Fruit fly (Drosophila melanogaster) whole organism, prepupa: ENCODE measurements around the gene CG14515.

Experiments used
- Blimp-1 ChIP-seq: fragments of 200-800 bp; sonication (Bioruptor generic); optimal IDR thresholded peaks from 3 replicates; lab custom pipeline; 2017; ENCODE audit warnings: missing biosample characterization, missing genetic modification characterization, mild to moderate bottlenecking, moderate library complexity, missing genetic modification reagents
- CG10631 ChIP-seq: fragments of 200-800 bp; sonication (Bioruptor generic); optimal IDR thresholded peaks from 2 replicates; lab custom pipeline; 2016; ENCODE audit warnings: missing biosample characterization, missing genetic modification characterization
- CG10669 ChIP-seq: fragments of 200-800 bp; sonication (Bioruptor generic); optimal IDR thresholded peaks from 3 replicates; lab custom pipeline; 2018; ENCODE audit warnings: missing biosample characterization, mild to moderate bottlenecking, missing genetic modification characterization, moderate library complexity
- CG11294 ChIP-seq: fragments of 200-800 bp; sonication (Bioruptor generic); IDR thresholded peaks from 2 replicates; pipeline ENCODE4 v1.3.6; 2022; ENCODE audit warnings: missing biosample characterization, missing genetic modification characterization
- CG15336 ChIP-seq: fragments of 200-800 bp; sonication (Bioruptor generic); IDR thresholded peaks from 2 replicates; pipeline ENCODE4 v1.3.6; 2022; ENCODE audit warnings: missing biosample characterization, missing genetic modification characterization
- CG1621 ChIP-seq: fragments of 200-800 bp; sonication (Bioruptor generic); optimal IDR thresholded peaks from 3 replicates; lab custom pipeline; 2018; ENCODE audit warnings: missing biosample characterization, mild to moderate bottlenecking, missing genetic modification characterization
- CG16779 ChIP-seq: fragments of 200-800 bp; sonication (Bioruptor generic); optimal IDR thresholded peaks from 3 replicates; lab custom pipeline; 2017; ENCODE audit warnings: missing biosample characterization, mild to moderate bottlenecking, missing genetic modification characterization
- CG3032 ChIP-seq: fragments of 200-800 bp; optimal IDR thresholded peaks from 2 replicates; lab custom pipeline; 2019; ENCODE audit warnings: missing biosample characterization, mild to moderate bottlenecking, missing genetic modification characterization, moderate library complexity
- CG32006 ChIP-seq: fragments of 200-800 bp; sonication (Bioruptor generic); optimal IDR thresholded peaks from 3 replicates; lab custom pipeline; 2017; ENCODE audit warnings: missing biosample characterization, mild to moderate bottlenecking, missing genetic modification characterization
- CG34406 ChIP-seq: fragments of 200-800 bp; sonication (Bioruptor generic); optimal IDR thresholded peaks from 3 replicates; lab custom pipeline; 2016; ENCODE audit warnings: missing biosample characterization, missing genetic modification characterization
- CG3919 ChIP-seq: fragments of 200-800 bp; sonication (Bioruptor generic); optimal IDR thresholded peaks from 3 replicates; lab custom pipeline; 2016; ENCODE audit warnings: missing biosample characterization, missing genetic modification characterization
- CG4318 ChIP-seq: fragments of 200-800 bp; sonication (Bioruptor generic); optimal IDR thresholded peaks from 3 replicates; lab custom pipeline; 2017; ENCODE audit warnings: missing biosample characterization, mild to moderate bottlenecking, missing genetic modification characterization
- CG6163 ChIP-seq: fragments of 200-800 bp; sonication (Bioruptor generic); IDR thresholded peaks from 3 replicates; pipeline ENCODE4 v1.3.6; 2022; ENCODE audit warnings: missing biosample characterization, missing genetic modification characterization
- CG6276 ChIP-seq: fragments of 200-800 bp; sonication (Bioruptor generic); optimal IDR thresholded peaks from 2 replicates; lab custom pipeline; 2017; ENCODE audit warnings: missing biosample characterization, mild to moderate bottlenecking, missing genetic modification characterization
- CG6792 ChIP-seq: fragments of 200-800 bp; sonication (Bioruptor generic); optimal IDR thresholded peaks from 3 replicates; lab custom pipeline; 2016; ENCODE audit warnings: missing biosample characterization, missing genetic modification characterization
- CG6808 ChIP-seq: fragments of 200-800 bp; sonication (Bioruptor generic); optimal IDR thresholded peaks from 3 replicates; lab custom pipeline; 2017; ENCODE audit warnings: missing biosample characterization, missing genetic modification characterization, mild to moderate bottlenecking, moderate library complexity, missing genetic modification reagents
- CG7368 ChIP-seq: fragments of 200-800 bp; sonication (Bioruptor generic); optimal IDR thresholded peaks from 3 replicates; lab custom pipeline; 2016; ENCODE audit warnings: missing biosample characterization, missing genetic modification characterization
- CG8119 ChIP-seq: fragments of 200-800 bp; sonication (Bioruptor generic); IDR thresholded peaks from 3 replicates; pipeline ENCODE4 v1.3.6; 2022; ENCODE audit warnings: missing biosample characterization, missing genetic modification characterization
- CG8319 ChIP-seq: fragments of 200-800 bp; sonication (Bioruptor generic); optimal IDR thresholded peaks from 3 replicates; lab custom pipeline; 2016; ENCODE audit warnings: missing biosample characterization, missing genetic modification characterization
- CG8632 ChIP-seq: fragments of 200-800 bp; sonication (Bioruptor generic); optimal IDR thresholded peaks from 3 replicates; lab custom pipeline; 2016; ENCODE audit warnings: missing biosample characterization, missing genetic modification characterization
- CG9139 ChIP-seq: fragments of 200-800 bp; sonication (Bioruptor generic); optimal IDR thresholded peaks from 3 replicates; lab custom pipeline; 2017; ENCODE audit warnings: missing biosample characterization, mild to moderate bottlenecking, missing genetic modification characterization
- Eip75B ChIP-seq: fragments of 200-800 bp; sonication (Bioruptor generic); optimal IDR thresholded peaks from 3 replicates; lab custom pipeline; 2016; ENCODE audit warnings: missing biosample characterization, missing genetic modification characterization
- Eip78C ChIP-seq: fragments of 200-800 bp; sonication (Bioruptor generic); peaks from one replicate; lab custom pipeline; 2016; ENCODE audit warnings: missing biosample characterization, missing genetic modification characterization
- Eip93F ChIP-seq: fragments of 200-800 bp; sonication (Bioruptor generic); optimal IDR thresholded peaks from 2 replicates; lab custom pipeline; 2016; ENCODE audit warnings: missing biosample characterization, mild to moderate bottlenecking, missing genetic modification characterization
- Ets96B ChIP-seq: fragments of 200-800 bp; optimal IDR thresholded peaks from 2 replicates; lab custom pipeline; 2019; ENCODE audit warnings: missing biosample characterization, mild to moderate bottlenecking, missing genetic modification characterization, moderate library complexity
- Gug ChIP-seq: fragments of 200-800 bp; sonication (Bioruptor generic); IDR thresholded peaks from 2 replicates; pipeline ENCODE4 v1.3.6; 2022; ENCODE audit warnings: missing biosample characterization, missing genetic modification characterization
- Hr38 ChIP-seq: sonication (Bioruptor generic); optimal IDR thresholded peaks from 2 replicates; lab custom pipeline; 2016; ENCODE audit warnings: missing biosample characterization, missing genetic modification characterization
- Hr39 ChIP-seq: fragments of 200-800 bp; sonication (Bioruptor generic); optimal IDR thresholded peaks from 2 replicates; lab custom pipeline; 2016; ENCODE audit warnings: missing biosample characterization, missing genetic modification characterization
- Hr4 ChIP-seq: fragments of 200-800 bp; sonication (Bioruptor generic); optimal IDR thresholded peaks from 3 replicates; lab custom pipeline; 2016; ENCODE audit warnings: missing biosample characterization, missing genetic modification characterization
- Lpt ChIP-seq: fragments of 200-800 bp; sonication (Bioruptor generic); optimal IDR thresholded peaks from 3 replicates; lab custom pipeline; 2016; ENCODE audit warnings: missing biosample characterization, missing genetic modification characterization
- Met ChIP-seq: fragments of 200-800 bp; sonication (Bioruptor generic); optimal IDR thresholded peaks from 3 replicates; lab custom pipeline; 2016; ENCODE audit warnings: missing biosample characterization, missing genetic modification characterization
- OdsH ChIP-seq: fragments of 200-800 bp; sonication (Bioruptor generic); optimal IDR thresholded peaks from 3 replicates; lab custom pipeline; 2016; ENCODE audit warnings: missing biosample characterization, missing genetic modification characterization
- Smox ChIP-seq: fragments of 200-800 bp; sonication (Bioruptor generic); optimal IDR thresholded peaks from 3 replicates; lab custom pipeline; 2016; ENCODE audit warnings: missing biosample characterization, missing genetic modification characterization
- Sox102F ChIP-seq: fragments of 200-800 bp; sonication (Bioruptor generic); optimal IDR thresholded peaks from 2 replicates; lab custom pipeline; 2016; ENCODE audit warnings: missing biosample characterization, mild to moderate bottlenecking, missing genetic modification characterization
- Sox14 ChIP-seq: fragments of 200-800 bp; sonication (Bioruptor generic); optimal IDR thresholded peaks from 3 replicates; lab custom pipeline; 2016; ENCODE audit warnings: missing biosample characterization, missing genetic modification characterization
- achi ChIP-seq: fragments of 200-800 bp; sonication (Bioruptor generic); optimal IDR thresholded peaks from 3 replicates; lab custom pipeline; 2016; ENCODE audit warnings: missing biosample characterization, missing genetic modification characterization
- acj6 ChIP-seq: fragments of 200-800 bp; sonication (Bioruptor generic); optimal IDR thresholded peaks from 3 replicates; lab custom pipeline; 2016; ENCODE audit warnings: missing biosample characterization, missing genetic modification characterization
- cyc ChIP-seq: fragments of 200-800 bp; sonication (Bioruptor generic); optimal IDR thresholded peaks from 3 replicates; lab custom pipeline; 2016; ENCODE audit warnings: missing biosample characterization, missing genetic modification characterization
- dac ChIP-seq: fragments of 200-800 bp; sonication (Bioruptor generic); optimal IDR thresholded peaks from 2 replicates; lab custom pipeline; 2017; ENCODE audit warnings: missing biosample characterization, mild to moderate bottlenecking, missing genetic modification characterization
- eg ChIP-seq: fragments of 200-800 bp; sonication (Bioruptor generic); IDR thresholded peaks from 3 replicates; pipeline ENCODE4 v1.3.6; 2022; ENCODE audit warnings: missing biosample characterization, missing genetic modification characterization
- fd59A ChIP-seq: fragments of 200-800 bp; sonication (Bioruptor generic); optimal IDR thresholded peaks from 2 replicates; lab custom pipeline; 2017; ENCODE audit warnings: missing biosample characterization, mild to moderate bottlenecking, missing genetic modification characterization, missing genetic modification reagents
- fd85E ChIP-seq: fragments of 200-800 bp; sonication (Bioruptor generic); optimal IDR thresholded peaks from 3 replicates; lab custom pipeline; 2016; ENCODE audit warnings: missing biosample characterization, missing genetic modification characterization
- lz ChIP-seq: fragments of 200-800 bp; sonication (Bioruptor generic); optimal IDR thresholded peaks from 3 replicates; lab custom pipeline; 2016; ENCODE audit warnings: missing biosample characterization, missing genetic modification characterization
- pdm3 ChIP-seq: fragments of 200-800 bp; sonication (Bioruptor generic); optimal IDR thresholded peaks from 3 replicates; lab custom pipeline; 2016; ENCODE audit warnings: missing biosample characterization, missing genetic modification characterization
- salr ChIP-seq, 2 experiments: fragments of 200-800 bp; sonication (Bioruptor generic); optimal IDR thresholded peaks; 3 replicates each; lab custom pipeline; 2016 to 2018; ENCODE audit warnings: missing biosample characterization in 2 of 2, missing genetic modification characterization in 2 of 2, mild to moderate bottlenecking in 1 of 2
- spab ChIP-seq: fragments of 200-800 bp; sonication (Bioruptor generic); optimal IDR thresholded peaks from 2 replicates; lab custom pipeline; 2017; ENCODE audit warnings: missing biosample characterization, mild to moderate bottlenecking, missing genetic modification characterization, missing genetic modification reagents
- ss ChIP-seq, 2 experiments: fragments of 200-800 bp; sonication (Bioruptor generic); optimal IDR thresholded peaks; 2 replicates in 1 of 2; 3 replicates in 1 of 2; lab custom pipeline; 2017 to 2018; ENCODE audit warnings: mild to moderate bottlenecking in 2 of 2, missing biosample characterization in 2 of 2, missing genetic modification characterization in 2 of 2, moderate library complexity in 1 of 2
- svp ChIP-seq: fragments of 200-800 bp; sonication (Bioruptor generic); peaks from one replicate; lab custom pipeline; 2016; ENCODE audit warnings: missing biosample characterization, missing genetic modification characterization
- topi ChIP-seq: fragments of 200-800 bp; sonication (Bioruptor generic); optimal IDR thresholded peaks from 3 replicates; lab custom pipeline; 2016; ENCODE audit warnings: missing biosample characterization, missing genetic modification characterization
- vri ChIP-seq: fragments of 200-800 bp; sonication (Bioruptor generic); optimal IDR thresholded peaks from 3 replicates; lab custom pipeline; 2016; ENCODE audit warnings: missing biosample characterization, mild to moderate bottlenecking, missing genetic modification characterization

The CG14515 gene

dm6 chr3R:29199807-29200693 lies 2.7 kb downstream of the CG14515 start, which contains the start of gene CG11899:
Gene CG11899, plus strand, starts transcription at chr3R:29200454.
- peak; percentile 60 for TF ChIP-seq achi
- peak; percentile 38 for TF ChIP-seq Gug
- peak; percentile 83 for TF ChIP-seq topi
- TF ChIP-seq CG8319 (GFP tag; lab: Kevin White, UChicago) = peak; percentile 54
- peak; percentile 75 for TF ChIP-seq fd85E (GFP tag; lab: Kevin White, UChicago)
- TF ChIP-seq CG3032 (tag; lab: Kevin White, UChicago) = peak; percentile 56
- TF ChIP-seq Ets96B = peak; percentile 48
- TF ChIP-seq CG8119 (GFP tag; lab: Robert Waterston, UW) = peak; percentile 68
- peak; percentile 47 for TF ChIP-seq CG16779 (tag; lab: Kevin White, UChicago)
- peak; percentile 96 for TF ChIP-seq Sox14 (GFP tag; lab: Kevin White, UChicago)
- TF ChIP-seq CG1621 = peak; percentile 93
- TF ChIP-seq salr (GFP tag; optimal IDR thresholded peaks at IDR 0.05; lab: Kevin White, UChicago) = peak in 1 of 2 experiments; percentile 48
- TF ChIP-seq cyc = peak; percentile 90
- peak; percentile 71 for TF ChIP-seq dac (GFP tag; lab: Kevin White, UChicago)
- TF ChIP-seq Sox102F = peak; percentile 83
- no peak for TF ChIP-seq Hr38
- TF ChIP-seq Lpt = peak; percentile 81
- peak; percentile 67 for TF ChIP-seq CG6808 (GFP tag; lab: Kevin White, UChicago)
- TF ChIP-seq Eip93F (GFP tag; lab: Kevin White, UChicago) = peak; percentile 94
- peak; percentile 82 for TF ChIP-seq lz (GFP tag; lab: Kevin White, UChicago)
- TF ChIP-seq vri (GFP tag; lab: Kevin White, UChicago) = peak; percentile 82
- peak; percentile 95 for TF ChIP-seq CG6163 (GFP tag; lab: Robert Waterston, UW)
- peak; percentile 64 for TF ChIP-seq acj6 (GFP tag; lab: Kevin White, UChicago)
- peak; percentile 94 for TF ChIP-seq CG3919 (GFP tag; lab: Kevin White, UChicago)
- TF ChIP-seq Smox (GFP tag; lab: Kevin White, UChicago) = peak; percentile 74
- TF ChIP-seq CG10631 (GFP tag; lab: Kevin White, UChicago) = peak; percentile 69
- peak; percentile 26 for TF ChIP-seq CG4318 (GFP tag; lab: Kevin White, UChicago)
- TF ChIP-seq Eip78C (GFP tag; lab: Kevin White, UChicago) = peak; percentile 85
- TF ChIP-seq ss (GFP tag; optimal IDR thresholded peaks at IDR 0.05; lab: Kevin White, UChicago) = peak; percentile 75 to 89
- peak; percentile 78 for TF ChIP-seq CG15336 (GFP tag; lab: Robert Waterston, UW)
- peak; percentile 81 for TF ChIP-seq eg (GFP tag; lab: Robert Waterston, UW)
- TF ChIP-seq CG8632 (GFP tag; lab: Kevin White, UChicago) = peak; percentile 55
- peak; percentile 68 for TF ChIP-seq spab (GFP tag; lab: Kevin White, UChicago)
- peak; percentile 61 for TF ChIP-seq CG34406 (GFP tag; lab: Kevin White, UChicago)
- peak; percentile 41; the same call in 1 of the 2 replicates for TF ChIP-seq CG11294 (GFP tag; lab: Robert Waterston, UW)
- peak; percentile 98 for TF ChIP-seq svp
- TF ChIP-seq Blimp-1 (GFP tag; lab: Kevin White, UChicago) = peak; percentile 58
- peak; percentile 77 for TF ChIP-seq CG6792
- TF ChIP-seq Hr39 (GFP tag; lab: Kevin White, UChicago) = peak; percentile 66
- TF ChIP-seq OdsH (GFP tag; lab: Kevin White, UChicago) = peak; percentile 68
- TF ChIP-seq pdm3 (GFP tag; lab: Kevin White, UChicago) = peak; percentile 76
- TF ChIP-seq CG7368 (GFP tag; lab: Kevin White, UChicago) = peak; percentile 72
- TF ChIP-seq CG6276 (GFP tag; lab: Kevin White, UChicago) = peak; percentile 61
- TF ChIP-seq CG32006 = peak; percentile 70
- peak; percentile 87 for TF ChIP-seq Met (GFP tag; lab: Kevin White, UChicago)
- TF ChIP-seq CG10669 (GFP tag; lab: Kevin White, UChicago) = peak; percentile 64
- TF ChIP-seq CG9139 (GFP tag; lab: Kevin White, UChicago) = peak; percentile 59
- TF ChIP-seq fd59A (GFP tag; lab: Kevin White, UChicago) = peak; percentile 59
- peak; percentile 65 for TF ChIP-seq Hr4 (GFP tag; lab: Kevin White, UChicago)
- peak; percentile 88 for TF ChIP-seq Eip75B (GFP tag; lab: Kevin White, UChicago)
